Worm (Caenorhabditis elegans) whole organism, mixed stage, embryonic: ENCODE measurements around the gene atg-16.2.

Experiments used
- M03D4.4 ChIP-seq: sonication (generic microtip); optimal IDR thresholded peaks from 2 replicates; lab custom pipeline; 2017; ENCODE audit warnings: mild to moderate bottlenecking, missing genetic modification characterization, missing compliant biosample characterization
- bed-3 ChIP-seq: fragments of 200-800 bp; sonication (Bioruptor generic); optimal IDR thresholded peaks from 3 replicates; lab custom pipeline; 2018; ENCODE audit warnings: mild to moderate bottlenecking, missing genetic modification characterization, moderate library complexity, missing compliant biosample characterization
- ceh-43 ChIP-seq: fragments of 200-800 bp; sonication (Bioruptor generic); optimal IDR thresholded peaks from 2 replicates; lab custom pipeline; 2018; ENCODE audit warnings: mild to moderate bottlenecking, missing genetic modification characterization, moderate library complexity, missing compliant biosample characterization
- ceh-83 ChIP-seq: fragments of 200-800 bp; sonication (Bioruptor generic); optimal IDR thresholded peaks from 2 replicates; lab custom pipeline; 2018; ENCODE audit warnings: mild to moderate bottlenecking, missing genetic modification characterization, missing compliant biosample characterization
- ces-1 ChIP-seq: fragments of 150-350 bp; optimal IDR thresholded peaks from 2 replicates; lab custom pipeline; 2014; ENCODE audit warnings: missing biosample characterization, missing genetic modification reagents, missing genetic modification characterization
- cnd-1 ChIP-seq: fragments of 200-800 bp; sonication (Bioruptor generic); optimal IDR thresholded peaks from 2 replicates; lab custom pipeline; 2018; ENCODE audit warnings: mild to moderate bottlenecking, missing genetic modification characterization, missing compliant biosample characterization
- elt-1 ChIP-seq: sonication (generic microtip); optimal IDR thresholded peaks from 2 replicates; lab custom pipeline; 2017; ENCODE audit warnings: missing genetic modification characterization, mild to moderate bottlenecking, missing compliant biosample characterization, antibody characterized with exemption, moderate library complexity, borderline replicate concordance; ENCODE audit not compliant: insufficient read depth
- elt-3 ChIP-seq: fragments of 150-350 bp; optimal IDR thresholded peaks from 2 replicates; lab custom pipeline; 2014; ENCODE audit warnings: missing biosample characterization, missing genetic modification characterization
- flh-1 ChIP-seq: fragments of 200-800 bp; sonication (Bioruptor generic); optimal IDR thresholded peaks from 2 replicates; lab custom pipeline; 2018; ENCODE audit warnings: mild to moderate bottlenecking, missing genetic modification characterization, moderate library complexity, missing compliant biosample characterization
- ham-2 ChIP-seq: fragments of 200-800 bp; sonication (Bioruptor generic); optimal IDR thresholded peaks from 2 replicates; lab custom pipeline; 2018; ENCODE audit warnings: mild to moderate bottlenecking, missing genetic modification characterization, missing compliant biosample characterization
- hlh-1 ChIP-seq: fragments of 150-350 bp; optimal IDR thresholded peaks from 2 replicates; lab custom pipeline; 2014; ENCODE audit warnings: missing biosample characterization, missing genetic modification reagents, missing genetic modification characterization
- lin-13 ChIP-seq: fragments of 150-350 bp; optimal IDR thresholded peaks from 2 replicates; lab custom pipeline; 2014; ENCODE audit warnings: missing biosample characterization, missing genetic modification characterization
- lin-32 ChIP-seq: fragments of 200-800 bp; sonication (Bioruptor generic); optimal IDR thresholded peaks from 2 replicates; lab custom pipeline; 2018; ENCODE audit warnings: mild to moderate bottlenecking, missing genetic modification characterization, missing compliant biosample characterization
- lsy-2 ChIP-seq: fragments of 150-350 bp; optimal IDR thresholded peaks from 2 replicates; lab custom pipeline; 2014; ENCODE audit warnings: missing biosample characterization, missing genetic modification characterization
- mab-5 ChIP-seq: fragments of 150-350 bp; optimal IDR thresholded peaks from 2 replicates; lab custom pipeline; 2014; ENCODE audit warnings: missing biosample characterization, missing genetic modification characterization
- mep-1 ChIP-seq: fragments of 150-350 bp; optimal IDR thresholded peaks from 2 replicates; lab custom pipeline; 2017; ENCODE audit warnings: missing biosample characterization, missing genetic modification reagents, missing genetic modification characterization, inconsistent platforms
- mls-2 ChIP-seq: sonication (generic microtip); optimal IDR thresholded peaks from 2 replicates; lab custom pipeline; 2016; ENCODE audit warnings: mild to moderate bottlenecking, missing genetic modification characterization, moderate library complexity, missing compliant biosample characterization
- nhr-12 ChIP-seq: fragments of 150-350 bp; optimal IDR thresholded peaks from 2 replicates; lab custom pipeline; 2014; ENCODE audit warnings: missing biosample characterization, missing genetic modification characterization
- nhr-2 ChIP-seq: fragments of 150-350 bp; optimal IDR thresholded peaks from 2 replicates; lab custom pipeline; 2014; ENCODE audit warnings: missing biosample characterization, missing genetic modification characterization
- nhr-237 ChIP-seq: fragments of 150-350 bp; optimal IDR thresholded peaks from 2 replicates; lab custom pipeline; 2014; ENCODE audit warnings: missing biosample characterization, missing genetic modification characterization
- nhr-28 ChIP-seq: fragments of 150-350 bp; optimal IDR thresholded peaks from 2 replicates; lab custom pipeline; 2014; ENCODE audit warnings: missing biosample characterization, missing genetic modification characterization
- nhr-76 ChIP-seq: sonication (generic microtip); optimal IDR thresholded peaks from 2 replicates; lab custom pipeline; 2017; ENCODE audit warnings: missing biosample characterization, missing genetic modification characterization
- pha-4 ChIP-seq: fragments of 150-350 bp; optimal IDR thresholded peaks from 2 replicates; lab custom pipeline; 2018; ENCODE audit warnings: missing biosample characterization, missing genetic modification reagents, missing genetic modification characterization
- sem-2 ChIP-seq: fragments of 200-800 bp; sonication (Bioruptor generic); optimal IDR thresholded peaks from 2 replicates; lab custom pipeline; 2018; ENCODE audit warnings: mild to moderate bottlenecking, missing genetic modification characterization, missing compliant biosample characterization
- snpc-4 ChIP-seq: fragments of 150-350 bp; optimal IDR thresholded peaks from 2 replicates; lab custom pipeline; 2014; ENCODE audit warnings: missing biosample characterization, missing genetic modification characterization
- sptf-1 ChIP-seq: sonication (generic microtip); optimal IDR thresholded peaks from 2 replicates; lab custom pipeline; 2017; ENCODE audit warnings: mild to moderate bottlenecking, missing genetic modification characterization, moderate library complexity, missing compliant biosample characterization
- tbx-8 ChIP-seq: fragments of 200-800 bp; sonication (Bioruptor generic); optimal IDR thresholded peaks from 2 replicates; lab custom pipeline; 2018; ENCODE audit warnings: mild to moderate bottlenecking, missing genetic modification characterization, moderate library complexity, missing compliant biosample characterization
- unc-120 ChIP-seq: sonication (generic microtip); optimal IDR thresholded peaks from 2 replicates; lab custom pipeline; 2017; ENCODE audit warnings: missing genetic modification characterization, missing compliant biosample characterization; ENCODE audit not compliant: poor library complexity, severe bottlenecking
- unc-62 ChIP-seq: fragments of 150-350 bp; optimal IDR thresholded peaks from 2 replicates; lab custom pipeline; 2014; ENCODE audit warnings: missing biosample characterization, missing genetic modification reagents, missing genetic modification characterization
- ztf-11 ChIP-seq: fragments of 150-350 bp; optimal IDR thresholded peaks from 2 replicates; lab custom pipeline; 2014; ENCODE audit warnings: missing biosample characterization, missing genetic modification characterization

Gene atg-16.2

DNA sequence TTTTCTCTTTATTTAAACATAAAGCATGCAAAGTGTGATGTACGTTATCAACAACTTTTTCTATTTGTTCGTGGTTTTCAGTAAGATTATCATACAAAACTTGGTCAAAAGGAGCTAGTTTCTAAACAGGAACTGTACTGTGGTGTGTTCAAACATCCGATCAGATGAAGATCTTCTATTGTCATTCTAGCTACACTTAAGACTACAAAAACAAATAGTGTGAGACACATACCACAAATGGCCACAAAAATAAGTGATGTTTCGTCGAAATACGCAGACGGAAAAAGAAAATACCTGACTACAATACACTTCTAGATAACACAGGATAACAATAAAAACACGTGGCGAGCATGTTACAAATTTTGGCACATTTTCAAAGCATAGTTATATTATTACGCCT lies 4.5 kb downstream of the atg-16.2 start:
- TF ChIP-seq elt-1 (tag; lab: Kevin White, UChicago) (no peak), tbx-8 (no peak), nhr-76 (tag; lab: Kevin White, UChicago) (no peak), lin-13 (tag; lab: Kevin White, UChicago) (no peak), nhr-2 (tag; lab: Kevin White, UChicago) (no peak), ztf-11 (no peak), nhr-28 (no peak), flh-1 (GFP tag; lab: Kevin White, UChicago) (no peak), snpc-4 (tag; lab: Kevin White, UChicago) (no peak), sem-2 (no peak), elt-3 (tag; lab: Kevin White, UChicago) (no peak), nhr-237 (tag; lab: Kevin White, UChicago) (no peak), ces-1 (GFP tag; lab: Kevin White, UChicago) (no peak), bed-3 (GFP tag; lab: Kevin White, UChicago) (no peak), mls-2 (tag; lab: Kevin White, UChicago) (no peak), lsy-2 (no peak), unc-120 (tag; lab: Kevin White, UChicago) (no peak), sptf-1 (tag; lab: Kevin White, UChicago) (no peak), cnd-1 (tag; lab: Kevin White, UChicago) (no peak)

DNA sequence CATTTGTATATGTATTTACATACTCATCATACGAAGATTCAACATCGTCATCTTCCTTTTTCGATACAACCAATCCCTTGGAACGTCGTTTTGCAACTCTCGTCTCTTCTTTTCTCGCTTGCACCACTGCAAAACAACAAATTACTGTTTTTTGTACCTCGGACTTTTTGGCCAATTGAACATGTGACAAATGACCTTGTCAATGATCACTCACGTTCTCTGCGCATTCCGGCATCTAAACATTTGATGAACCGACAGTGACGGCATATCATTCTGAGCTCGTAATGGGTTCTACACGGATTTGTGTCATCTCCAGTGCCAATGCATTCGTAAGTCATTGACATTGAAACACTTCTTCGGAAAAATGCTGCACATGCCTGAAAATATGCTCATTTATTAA lies 5.0 kb downstream of the atg-16.2 start:
- TF ChIP-seq unc-120 (tag; lab: Kevin White, UChicago) (no peak), unc-62 (GFP tag; lab: Kevin White, UChicago) (no peak), nhr-76 (tag; lab: Kevin White, UChicago) (no peak), pha-4 (no peak), mab-5 (tag; lab: Kevin White, UChicago) (no peak), nhr-2 (tag; lab: Kevin White, UChicago) (no peak), nhr-237 (tag; lab: Kevin White, UChicago) (no peak), ham-2 (no peak), ztf-11 (no peak), ceh-83 (GFP tag; lab: Kevin White, UChicago) (no peak)

DNA sequence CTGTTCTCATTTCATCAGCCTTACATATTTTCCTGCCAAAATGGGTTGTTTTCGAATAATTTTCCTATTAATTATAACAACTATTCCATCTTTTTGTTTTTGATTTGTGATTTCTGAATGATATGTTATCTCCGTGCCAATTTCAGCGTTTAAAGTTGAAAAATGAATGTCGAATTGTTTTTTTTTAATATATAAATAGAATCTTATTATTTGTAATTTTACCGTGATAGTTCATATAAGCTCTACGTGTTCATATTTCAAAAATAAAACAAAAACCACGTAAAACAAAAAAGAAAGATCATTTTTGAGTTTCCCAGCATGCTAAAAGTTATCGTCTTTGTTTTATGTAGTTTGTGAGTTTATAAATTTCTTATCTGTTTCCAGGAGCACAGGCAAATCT lies 9.5 kb downstream of the atg-16.2 start, which contains the start of gene K06A1.2:
TSS of gene K06A1.2 (plus strand) at position 301 of the 400 bp plus-strand sequence.
- TF ChIP-seq sptf-1 (tag; lab: Kevin White, UChicago) (no peak), flh-1 (GFP tag; lab: Kevin White, UChicago) (no peak), bed-3 (GFP tag; lab: Kevin White, UChicago) (no peak), ceh-83 (GFP tag; lab: Kevin White, UChicago) (no peak), lsy-2 (no peak), nhr-12 (tag; lab: Kevin White, UChicago) (no peak), nhr-28 (no peak), unc-62 (GFP tag; lab: Kevin White, UChicago) (no peak), nhr-76 (tag; lab: Kevin White, UChicago) (no peak), hlh-1 (tag; lab: Kevin White, UChicago) (no peak), M03D4.4 (tag; lab: Kevin White, UChicago) (no peak), ces-1 (GFP tag; lab: Kevin White, UChicago) (no peak), mep-1 (no peak), mab-5 (tag; lab: Kevin White, UChicago) (no peak), lin-13 (tag; lab: Kevin White, UChicago) (no peak)

DNA sequence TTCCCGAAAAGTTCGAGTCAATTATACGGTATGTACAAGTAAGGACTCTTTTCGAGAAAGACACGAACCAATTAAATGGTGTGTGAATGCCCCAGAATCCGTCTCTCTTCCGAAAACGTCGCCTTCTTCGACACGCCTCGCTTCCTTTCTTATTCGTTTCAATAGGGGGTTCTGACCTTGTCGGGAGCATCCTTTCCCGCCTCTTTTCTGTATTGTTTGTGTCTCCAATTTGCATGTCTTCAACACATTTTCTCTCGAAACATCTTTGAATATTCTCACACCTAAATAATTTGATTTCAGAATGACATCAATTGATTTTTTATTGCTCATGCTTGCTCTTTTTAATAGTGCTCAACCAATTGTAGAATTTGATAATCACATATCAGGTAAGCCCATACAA lies 12.1 kb downstream of the atg-16.2 start, which contains the start of gene cutl-16:
TSS of gene cutl-16 (plus strand) at position 301 of the 400 bp plus-strand sequence.
- TF ChIP-seq mls-2 (tag; lab: Kevin White, UChicago) (peak; percentile 23), flh-1 (GFP tag; lab: Kevin White, UChicago) (no peak), ceh-43 (GFP tag; lab: Kevin White, UChicago) (no peak), pha-4 (no peak), sptf-1 (tag; lab: Kevin White, UChicago) (peak; percentile 22), tbx-8 (no peak), ham-2 (peak; percentile 8), nhr-12 (tag; lab: Kevin White, UChicago) (no peak), nhr-76 (tag; lab: Kevin White, UChicago) (no peak)
- TF ChIP-seq, all 35 proteins: peak for 3

DNA sequence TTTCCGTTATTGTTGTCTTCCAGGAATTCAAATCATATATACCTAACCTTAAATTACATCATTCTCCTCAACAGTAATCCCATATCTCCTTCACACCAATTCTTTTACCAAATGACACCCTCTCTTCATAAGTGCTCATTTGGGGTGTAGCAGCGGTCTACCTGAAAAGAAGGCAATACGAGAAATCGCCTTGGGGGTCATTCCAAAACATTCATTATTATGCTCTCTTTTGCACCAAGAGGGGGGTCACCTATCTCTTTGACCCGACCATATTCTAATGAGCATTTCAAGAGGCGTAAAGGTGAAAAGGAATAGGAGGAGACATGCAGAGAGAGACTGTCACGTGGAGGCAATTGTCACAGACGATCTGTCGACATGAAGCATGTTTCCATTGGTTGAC lies 16.3 kb downstream of the atg-16.2 start:
- no peak for TF ChIP-seq lin-32 (GFP tag; lab: Kevin White, UChicago)
- TF ChIP-seq nhr-2 (tag; lab: Kevin White, UChicago), result peak; percentile 95
